Worm (Caenorhabditis elegans): ENCODE results near the gene let-756.
A peak's percentile ranks its signal among the peaks of the same experiment; 100 is the strongest.

let-756 gene

ce11 chrIII:6452278-6452677 is 45.3 kb downstream of the let-756 start, which contains the start of gene set-1:
Gene set-1 (minus strand): TSS chrIII:6452378.
- no peak for TF ChIP-seq T22C8.4 (GFP tag; IDR thresholded peaks at IDR 0.05)
- no peak for TF ChIP-seq cog-1 (tag; optimal IDR thresholded peaks at IDR 0.05)
- TF ChIP-seq med-1 (GFP tag; optimal IDR thresholded peaks at IDR 0.05; ENCODE audit: insufficient read depth): no peak
- no peak for TF ChIP-seq tab-1 (GFP tag; IDR thresholded peaks at IDR 0.05)
- TF ChIP-seq ref-1 (GFP tag; conservative IDR thresholded peaks at IDR 0.05): no peak
- TF ChIP-seq ztf-23 (GFP tag; IDR thresholded peaks at IDR 0.05): no peak
- TF ChIP-seq ztf-29 (GFP tag; IDR thresholded peaks at IDR 0.05): no peak

- TF ChIP-seq ztf-29 (GFP tag; IDR thresholded peaks at IDR 0.05) (no peak), ztf-23 (GFP tag; IDR thresholded peaks at IDR 0.05) (no peak), klf-2 (GFP tag; conservative IDR thresholded peaks at IDR 0.05) (no peak), ref-1 (GFP tag; conservative IDR thresholded peaks at IDR 0.05) (no peak), cog-1 (tag; optimal IDR thresholded peaks at IDR 0.05) (no peak), tab-1 (GFP tag; IDR thresholded peaks at IDR 0.05) (no peak), flt-1 (GFP tag; IDR thresholded peaks at IDR 0.05) (no peak), T22C8.4 (GFP tag; IDR thresholded peaks at IDR 0.05) (no peak), med-1 (GFP tag; optimal IDR thresholded peaks at IDR 0.05; ENCODE audit: insufficient read depth) (no peak)
Measured at ce11 chrIII:6452683-6453082, 45.8 kb downstream of the let-756 start.

ce11 chrIII:6453665-6454064 is 46.7 kb downstream of the let-756 start:
- TF ChIP-seq med-1 (GFP tag; optimal IDR thresholded peaks at IDR 0.05; ENCODE audit: insufficient read depth) (peak; percentile 35), ztf-29 (GFP tag; IDR thresholded peaks at IDR 0.05) (peak; percentile 74), cog-1 (tag; optimal IDR thresholded peaks at IDR 0.05) (peak; percentile 74), tab-1 (GFP tag; IDR thresholded peaks at IDR 0.05) (peak; percentile 62; the same call in 1 of the 2 replicates), flt-1 (GFP tag; IDR thresholded peaks at IDR 0.05) (peak; percentile 74), T22C8.4 (GFP tag; IDR thresholded peaks at IDR 0.05) (0 out of 2 replicates have a peak, but pooled peaks have one; percentile 36), ref-1 (GFP tag; conservative IDR thresholded peaks at IDR 0.05) (0 out of 2 replicates have a peak, but pooled peaks have one; percentile 34), ztf-23 (GFP tag; IDR thresholded peaks at IDR 0.05) (peak; percentile 85), klf-2 (GFP tag; conservative IDR thresholded peaks at IDR 0.05) (no peak)

- TF ChIP-seq ztf-23 (GFP tag; IDR thresholded peaks at IDR 0.05) (no peak), ztf-29 (GFP tag; IDR thresholded peaks at IDR 0.05) (no peak), klf-2 (GFP tag; conservative IDR thresholded peaks at IDR 0.05) (no peak), T22C8.4 (GFP tag; IDR thresholded peaks at IDR 0.05) (no peak), tab-1 (GFP tag; IDR thresholded peaks at IDR 0.05) (no peak), med-1 (GFP tag; optimal IDR thresholded peaks at IDR 0.05; ENCODE audit: insufficient read depth) (no peak), flt-1 (GFP tag; IDR thresholded peaks at IDR 0.05) (no peak), ref-1 (GFP tag; conservative IDR thresholded peaks at IDR 0.05) (no peak), cog-1 (tag; optimal IDR thresholded peaks at IDR 0.05) (no peak)
Measured at ce11 chrIII:6454183-6454582, 47.3 kb downstream of the let-756 start, which contains the start of gene jhdm-1. Gene jhdm-1 (plus strand): TSS chrIII:6454483.

All from whole organism, midembryonic.